Worm (Caenorhabditis elegans) whole organism, early embryonic: ENCODE results near the gene F41D9.2.
A peak's percentile ranks its signal among the peaks of the same experiment; 100 is the strongest.
"Not testable (repeated sequence)": the region's sequence is repeated elsewhere in the genome, so short reads cannot be mapped to it uniquely, and the experiment has no call there.

ENCODE experiments used
- B0310.2 ChIP-seq: sonication (generic microtip); optimal IDR thresholded peaks from 2 replicates; lab custom pipeline; 2016; ENCODE audit warnings: mild to moderate bottlenecking, missing genetic modification characterization, missing compliant biosample characterization
- F13C5.2 ChIP-seq: sonication (generic microtip); optimal IDR thresholded peaks from 2 replicates; lab custom pipeline; 2017; ENCODE audit warnings: mild to moderate bottlenecking, missing genetic modification characterization, inconsistent platforms, missing compliant biosample characterization
- aly-1 ChIP-seq: sonication (generic microtip); optimal IDR thresholded peaks from 2 replicates; lab custom pipeline; 2016; ENCODE audit warnings: missing genetic modification characterization, missing compliant biosample characterization
- ama-1 ChIP-seq: fragments of 150-350 bp; optimal IDR thresholded peaks from 2 replicates; lab custom pipeline; 2014
- ceh-13 ChIP-seq: fragments of 200-800 bp; sonication (Bioruptor generic); optimal IDR thresholded peaks from 2 replicates; lab custom pipeline; 2018; ENCODE audit warnings: mild to moderate bottlenecking, missing genetic modification characterization, missing compliant biosample characterization
- ceh-36 ChIP-seq: sonication (generic microtip); optimal IDR thresholded peaks from 2 replicates; lab custom pipeline; 2016; ENCODE audit warnings: missing genetic modification characterization, inconsistent platforms, missing compliant biosample characterization
- ets-7 ChIP-seq: sonication (generic microtip); optimal IDR thresholded peaks from 2 replicates; lab custom pipeline; 2016; ENCODE audit warnings: missing genotype, missing genetic modification characterization, missing compliant biosample characterization
- flt-1 ChIP-seq: fragments of 200-800 bp; sonication (Bioruptor generic); IDR thresholded peaks from 2 replicates; pipeline ENCODE4 v1.3.6; 2022; ENCODE audit warnings: missing genetic modification characterization, missing compliant biosample characterization
- hmbx-1 ChIP-seq: sonication (generic microtip); optimal IDR thresholded peaks from 2 replicates; lab custom pipeline; 2016; ENCODE audit warnings: mild to moderate bottlenecking, missing genetic modification characterization, missing compliant biosample characterization
- hmg-4 ChIP-seq: fragments of 200-800 bp; sonication (Bioruptor generic); optimal IDR thresholded peaks from 2 replicates; lab custom pipeline; 2018; ENCODE audit warnings: mild to moderate bottlenecking, missing genetic modification characterization, missing compliant biosample characterization
- hnd-1 ChIP-seq: sonication (generic microtip); optimal IDR thresholded peaks from 2 replicates; lab custom pipeline; 2016; ENCODE audit warnings: missing genetic modification characterization, missing compliant biosample characterization
- pes-1 ChIP-seq: fragments of 200-800 bp; sonication (Bioruptor generic); IDR thresholded peaks from 2 replicates; pipeline ENCODE4 v1.3.6; 2022; ENCODE audit warnings: missing genetic modification reagents, missing genetic modification characterization, missing compliant biosample characterization
- scrt-1 ChIP-seq: fragments of 200-800 bp; sonication (Bioruptor generic); IDR thresholded peaks from 2 replicates; pipeline ENCODE4 v1.3.6; 2022; ENCODE audit warnings: missing genetic modification characterization, missing compliant biosample characterization
- sea-1 ChIP-seq: fragments of 200-800 bp; sonication (Bioruptor generic); conservative IDR thresholded peaks from 2 replicates; pipeline ENCODE4 v1.3.6; 2022; ENCODE audit warnings: missing genetic modification characterization, missing compliant biosample characterization
- tbx-11 ChIP-seq: fragments of 200-800 bp; sonication (Bioruptor generic); IDR thresholded peaks from 2 replicates; pipeline ENCODE4 v1.3.6; 2022; ENCODE audit warnings: missing genetic modification characterization, missing compliant biosample characterization
- tbx-37 ChIP-seq: fragments of 200-800 bp; sonication (Bioruptor generic); conservative IDR thresholded peaks from 2 replicates; pipeline ENCODE4 v1.3.6; 2022; ENCODE audit warnings: missing genetic modification reagents, missing genetic modification characterization, missing compliant biosample characterization
- tra-4 ChIP-seq: sonication (generic microtip); optimal IDR thresholded peaks from 2 replicates; lab custom pipeline; 2017; ENCODE audit warnings: missing genetic modification characterization, missing compliant biosample characterization

The F41D9.2 gene

DNA sequence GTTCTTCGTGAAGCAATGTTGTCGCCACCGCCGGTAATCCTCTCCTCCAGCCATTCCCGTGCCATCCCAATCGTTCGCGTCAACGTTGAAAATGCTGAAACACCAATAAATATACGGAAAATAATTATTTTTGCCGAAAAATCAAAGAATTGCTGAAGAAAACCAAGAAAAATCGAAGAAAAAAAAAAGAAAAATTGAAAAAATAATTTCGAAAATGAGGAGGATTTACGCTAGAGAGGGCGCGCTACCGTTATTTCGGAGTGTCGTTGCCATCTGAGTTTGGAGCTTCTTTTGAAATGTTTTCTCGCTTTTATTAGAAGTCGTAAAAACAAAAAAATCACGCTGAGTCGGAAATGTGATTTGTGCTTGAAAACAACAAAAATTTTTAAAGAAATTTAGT lies 26.0 kb upstream of the F41D9.2 start, which contains the start of gene F08F1.9:
Gene F08F1.9 (minus strand): TSS at position 101 of the 400 bp plus-strand sequence.
- not testable (repeated sequence) for TF ChIP-seq pes-1; tra-4 (tag; lab: Kevin White, UChicago); B0310.2

DNA sequence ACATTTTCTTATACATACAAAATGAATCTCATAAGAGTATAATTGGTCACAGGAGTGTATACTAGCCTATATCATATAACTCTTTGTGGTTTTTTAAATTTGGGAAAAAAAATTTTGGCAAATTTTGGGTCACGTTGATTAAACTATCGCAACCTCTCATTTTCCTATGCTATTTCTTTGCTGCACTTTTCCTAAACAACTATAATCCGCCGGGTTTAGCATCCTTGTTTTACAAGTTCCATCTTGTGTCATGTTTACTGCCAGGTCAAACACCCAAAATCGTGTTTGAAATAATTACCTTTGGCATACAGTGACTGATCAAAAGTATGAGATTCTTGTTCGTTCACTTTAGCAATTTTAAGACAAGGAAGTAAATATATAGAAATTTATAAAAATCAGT lies 23.5 kb upstream of the F41D9.2 start, which contains the start of gene sulp-3:
Gene sulp-3 (minus strand): TSS at position 101 of the 400 bp plus-strand sequence.
- TF ChIP-seq hmbx-1, result no peak
- no peak for TF ChIP-seq hnd-1 (tag; lab: Kevin White, UChicago)
- TF ChIP-seq flt-1 (GFP tag; lab: Robert Waterston, UW), result no peak
- no peak for TF ChIP-seq ama-1 (lab: Kevin White, UChicago)
- TF ChIP-seq aly-1 (tag; lab: Kevin White, UChicago), result no peak
- no peak for TF ChIP-seq B0310.2
- TF ChIP-seq hmg-4 (GFP tag; lab: Kevin White, UChicago), result no peak
- no peak for TF ChIP-seq sea-1 (GFP tag; lab: Robert Waterston, UW)
- TF ChIP-seq scrt-1 (GFP tag; lab: Robert Waterston, UW), result no peak
- TF ChIP-seq pes-1, result no peak
- no peak for TF ChIP-seq F13C5.2 (tag; lab: Kevin White, UChicago)
- TF ChIP-seq ceh-13 (GFP tag; lab: Kevin White, UChicago), result no peak
- no peak for TF ChIP-seq ets-7
- no peak for TF ChIP-seq tra-4 (tag; lab: Kevin White, UChicago)
- no peak for TF ChIP-seq tbx-11 (GFP tag; lab: Robert Waterston, UW)
- TF ChIP-seq ceh-36 (tag; lab: Kevin White, UChicago), result no peak
- TF ChIP-seq tbx-37 (GFP tag; lab: Robert Waterston, UW), result no peak

DNA sequence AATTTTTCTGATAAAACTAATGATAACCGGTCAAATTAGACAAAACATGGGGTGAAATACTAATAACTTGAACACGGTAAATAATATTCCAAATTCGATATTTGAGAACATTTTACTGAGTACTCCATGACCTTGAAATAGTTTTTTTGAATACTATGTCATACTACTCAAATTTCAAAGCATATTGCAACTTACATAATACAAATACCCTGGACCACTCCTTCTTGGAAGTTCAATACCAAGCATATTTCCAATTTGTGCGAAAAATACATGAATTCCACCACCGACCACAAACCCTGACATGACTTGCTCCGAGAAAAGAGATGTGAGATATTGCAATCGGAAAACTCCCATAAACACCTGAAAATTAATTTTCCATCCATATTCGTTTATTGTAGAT lies 22.1 kb upstream of the F41D9.2 start:
- TF ChIP-seq tbx-37 (GFP tag; lab: Robert Waterston, UW) (no peak), ceh-13 (GFP tag; lab: Kevin White, UChicago) (no peak), ama-1 (lab: Kevin White, UChicago) (no peak), hmbx-1 (no peak), ceh-36 (tag; lab: Kevin White, UChicago) (no peak), hmg-4 (GFP tag; lab: Kevin White, UChicago) (no peak), hnd-1 (tag; lab: Kevin White, UChicago) (no peak), tra-4 (tag; lab: Kevin White, UChicago) (no peak), B0310.2 (no peak), pes-1 (no peak)

DNA sequence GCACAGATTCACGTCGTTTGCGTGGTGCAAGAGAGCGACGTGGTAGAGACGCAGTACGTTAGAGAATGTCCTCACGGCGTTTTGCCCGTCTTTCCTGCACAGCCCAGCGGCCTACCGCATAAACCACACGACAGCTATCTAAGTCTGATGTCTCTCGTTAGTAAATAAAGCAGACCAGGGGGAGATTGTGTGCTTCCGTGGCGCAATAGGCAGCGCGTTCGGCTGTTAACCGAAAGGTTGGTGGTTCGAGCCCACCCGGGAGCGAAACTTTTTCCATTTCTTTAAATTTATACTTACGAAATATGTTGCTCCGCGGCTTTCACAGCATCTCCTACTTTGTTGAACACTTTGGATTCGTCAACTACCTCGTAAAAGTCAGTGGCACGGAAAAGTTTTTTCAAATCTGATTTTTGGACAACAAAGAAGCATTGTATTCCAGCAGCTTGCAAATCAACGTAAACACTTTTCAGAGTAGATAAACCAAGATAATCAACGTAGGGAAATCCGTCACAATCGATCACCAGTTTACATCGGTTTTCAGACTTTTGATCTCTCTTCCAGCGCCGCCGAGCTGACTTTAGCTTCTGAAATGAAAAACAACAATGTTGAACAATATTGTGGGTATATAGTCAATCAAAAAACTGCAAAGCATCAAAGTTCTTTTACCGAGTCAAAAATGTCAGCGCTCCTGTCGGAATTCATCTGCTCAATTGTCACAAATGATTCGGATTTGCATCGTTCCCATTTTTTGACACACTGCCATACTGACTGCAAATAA lies 19.8 kb upstream of the F41D9.2 start:
- TF ChIP-seq B0310.2 (peak; percentile 97), hmg-4 (GFP tag; lab: Kevin White, UChicago) (peak; percentile 99), flt-1 (GFP tag; lab: Robert Waterston, UW) (peak; percentile 97), ama-1 (lab: Kevin White, UChicago) (no peak), ceh-36 (tag; lab: Kevin White, UChicago) (peak; percentile 91), hmbx-1 (peak; percentile 87), scrt-1 (GFP tag; lab: Robert Waterston, UW) (peak; percentile 98), pes-1 (peak; percentile 97), ets-7 (peak; percentile 93), aly-1 (tag; lab: Kevin White, UChicago) (peak; percentile 98), tbx-11 (GFP tag; lab: Robert Waterston, UW) (peak; percentile 96), ceh-13 (GFP tag; lab: Kevin White, UChicago) (peak; percentile 90), F13C5.2 (tag; lab: Kevin White, UChicago) (peak; percentile 98), tbx-37 (GFP tag; lab: Robert Waterston, UW) (peak; percentile 97), tra-4 (tag; lab: Kevin White, UChicago) (peak; percentile 85), sea-1 (GFP tag; lab: Robert Waterston, UW) (peak; percentile 99), hnd-1 (tag; lab: Kevin White, UChicago) (peak; percentile 88)

DNA sequence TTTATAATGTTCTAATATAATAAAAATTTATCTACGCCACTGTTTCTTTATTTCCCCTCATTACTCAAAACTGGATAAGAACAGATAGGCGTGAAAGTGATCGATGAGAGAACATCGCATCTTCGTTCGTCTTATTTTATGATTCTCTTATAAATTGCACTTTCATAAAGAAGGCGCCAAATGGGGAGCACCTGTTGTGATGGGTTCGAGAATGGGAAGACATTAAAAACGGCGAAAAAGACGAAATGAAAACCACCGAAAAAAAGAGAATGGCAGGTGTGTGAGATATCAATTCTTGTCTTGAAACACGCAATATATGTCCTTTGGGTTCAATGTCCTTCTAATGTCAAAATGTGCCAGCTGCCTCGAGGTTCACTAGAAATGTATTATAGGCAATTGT lies 9.5 kb upstream of the F41D9.2 start:
- no peak for TF ChIP-seq sea-1 (GFP tag; lab: Robert Waterston, UW)
- TF ChIP-seq hnd-1 (tag; lab: Kevin White, UChicago), result no peak
- TF ChIP-seq ceh-13 (GFP tag; lab: Kevin White, UChicago), result no peak
- TF ChIP-seq tbx-11 (GFP tag; lab: Robert Waterston, UW), result no peak
- TF ChIP-seq aly-1 (tag; lab: Kevin White, UChicago), result no peak
- no peak for TF ChIP-seq tbx-37 (GFP tag; lab: Robert Waterston, UW)
- TF ChIP-seq B0310.2, result no peak
- TF ChIP-seq ets-7, result no peak
- no peak for TF ChIP-seq F13C5.2 (tag; lab: Kevin White, UChicago)
- no peak for TF ChIP-seq pes-1
- TF ChIP-seq hmg-4 (GFP tag; lab: Kevin White, UChicago), result no peak
- TF ChIP-seq ama-1 (lab: Kevin White, UChicago), result no peak
- no peak for TF ChIP-seq ceh-36 (tag; lab: Kevin White, UChicago)
- TF ChIP-seq hmbx-1, result no peak
- no peak for TF ChIP-seq flt-1 (GFP tag; lab: Robert Waterston, UW)

- TF ChIP-seq hmbx-1, result no peak
- peak; percentile 24 for TF ChIP-seq hmg-4 (GFP tag; lab: Kevin White, UChicago)
Observed at ce11 chrX:8392539-8392996, 7.8 kb upstream of the F41D9.2 start, which contains the start of gene wrk-1. Gene wrk-1, minus strand, starts transcription at chrX:8392589.

DNA sequence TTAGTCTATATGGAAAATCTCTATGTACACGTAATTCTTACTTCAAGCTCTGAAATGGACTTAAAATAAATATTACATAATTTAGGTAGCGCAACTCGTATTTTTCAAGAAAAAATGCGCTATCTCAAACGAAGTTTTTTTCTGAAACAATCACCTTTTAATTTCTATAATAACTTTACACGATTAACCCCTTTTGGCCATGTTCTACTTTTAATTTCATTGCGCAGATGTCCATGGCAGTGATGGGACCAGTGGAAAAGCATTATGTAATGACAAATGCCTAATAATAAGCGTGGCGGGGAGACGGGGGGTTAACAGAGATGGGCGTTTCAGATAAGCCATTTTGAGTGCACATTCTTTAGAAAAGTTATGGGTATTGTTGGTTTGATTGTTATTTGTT lies 6.8 kb upstream of the F41D9.2 start:
- TF ChIP-seq B0310.2, result no peak
